Worm (Caenorhabditis elegans): ENCODE results near the gene R11D1.3.

ce11 chrV:12663386-12663785 is 48.5 kb downstream of the R11D1.3 start:
- TF ChIP-seq unc-62 (GFP tag; optimal IDR thresholded peaks at IDR 0.05) (no peak), ces-1 (GFP tag; optimal IDR thresholded peaks at IDR 0.05) (no peak), lsy-2 (tag; optimal IDR thresholded peaks at IDR 0.05) (no peak), snpc-4 (tag; optimal IDR thresholded peaks at IDR 0.05) (no peak), zip-8 (tag; optimal IDR thresholded peaks at IDR 0.05) (no peak), unc-39 (tag; optimal IDR thresholded peaks at IDR 0.05) (no peak), pha-4 (tag; optimal IDR thresholded peaks at IDR 0.05) (no peak), blmp-1 (tag; optimal IDR thresholded peaks at IDR 0.05) (no peak), flh-1 (GFP tag; optimal IDR thresholded peaks at IDR 0.05) (no peak), mab-5 (tag; optimal IDR thresholded peaks at IDR 0.05) (no peak), ceh-83 (GFP tag; optimal IDR thresholded peaks at IDR 0.05) (no peak)

Data from whole organism, mixed stage, embryonic.